Worm (Caenorhabditis elegans): ENCODE results near the gene krr-1.

- TF ChIP-seq zag-1 (tag; optimal IDR thresholded peaks at IDR 0.05) (no peak), ztf-1 (GFP tag; conservative IDR thresholded peaks at IDR 0.05) (no peak), nhr-23 (tag; optimal IDR thresholded peaks at IDR 0.05) (no peak), unc-62 (GFP tag; optimal IDR thresholded peaks at IDR 0.05) (no peak), ama-1 (optimal IDR thresholded peaks at IDR 0.05) (no peak), unc-39 (tag; optimal IDR thresholded peaks at IDR 0.05) (no peak), snpc-4 (tag; optimal IDR thresholded peaks at IDR 0.05) (no peak), sem-4 (tag; optimal IDR thresholded peaks at IDR 0.05) (no peak)
These were observed 38.4 kb downstream of the krr-1 start, which contains the start of gene C13A2.6 for ce11 chrV:7269399-7269798.

Measured in whole organism, L2 larva.